Fruit fly (Drosophila melanogaster): ENCODE measurements around the gene Mnat9.

Gene Mnat9

DNA sequence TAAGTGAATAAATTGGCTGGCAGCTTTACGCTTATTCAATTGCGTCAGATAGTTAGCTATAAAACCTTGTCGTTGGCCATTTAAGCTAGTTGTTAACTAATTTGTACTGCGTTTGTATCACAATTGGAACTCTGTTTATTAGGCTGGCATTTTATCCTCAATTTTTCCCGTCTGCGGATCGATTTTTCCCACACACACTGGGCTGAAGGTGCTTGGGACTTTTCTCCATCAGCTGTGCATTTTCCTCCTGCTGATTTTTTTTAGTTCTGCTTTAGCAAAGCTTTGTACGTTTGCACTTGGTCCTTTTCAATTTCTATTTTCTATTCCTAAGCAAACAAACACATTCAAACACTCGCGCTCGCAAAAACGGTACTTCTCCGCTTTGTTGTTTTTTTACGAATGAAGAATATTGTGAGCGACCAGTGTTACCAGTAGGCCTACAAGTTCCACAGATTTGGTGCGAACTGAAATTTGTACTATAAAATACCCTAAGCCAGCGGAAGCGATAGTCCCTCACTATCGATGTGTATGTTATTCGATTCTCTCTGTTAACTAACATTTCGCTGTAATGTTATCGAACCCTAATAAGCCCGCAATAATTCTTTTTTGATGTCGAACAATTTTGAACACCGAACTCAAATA is 6.4 kb downstream of the Mnat9 start (continued):
- no peak for TF ChIP-seq klu (GFP tag; IDR thresholded peaks at IDR 0.05)
- TF ChIP-seq Atf3 (GFP tag; optimal IDR thresholded peaks at IDR 0.05), result no peak
- TF ChIP-seq twi (tag; optimal IDR thresholded peaks at IDR 0.05), result peak; percentile 7
- no peak for TF ChIP-seq slp2 (GFP tag; optimal IDR thresholded peaks at IDR 0.05)
- peak; percentile 31 for TF ChIP-seq CG10209 (GFP tag; optimal IDR thresholded peaks at IDR 0.05)
- TF ChIP-seq Sin3A (optimal IDR thresholded peaks at IDR 0.05), result peak; percentile 23
- TF ChIP-seq CG12659 (GFP tag; optimal IDR thresholded peaks at IDR 0.05), result peak; percentile 75
- TF ChIP-seq nerfin-2 (GFP tag; IDR thresholded peaks at IDR 0.05; ENCODE audit: partially characterized antibody), result no peak
- peak; percentile 47 for TF ChIP-seq CG6765 (GFP tag; optimal IDR thresholded peaks at IDR 0.05)
- TF ChIP-seq CG17829 (tag; optimal IDR thresholded peaks at IDR 0.05), result peak; percentile 84
- peak; percentile 22 for TF ChIP-seq dm (GFP tag; optimal IDR thresholded peaks at IDR 0.05)
- TF ChIP-seq CG32532 (GFP tag; IDR thresholded peaks at IDR 0.05), result no peak
- TF ChIP-seq abd-A (tag; optimal IDR thresholded peaks at IDR 0.05), result peak; percentile 45
- TF ChIP-seq pzg (GFP tag; optimal IDR thresholded peaks at IDR 0.05), result peak; percentile 98
- TF ChIP-seq CG9817 (tag; optimal IDR thresholded peaks at IDR 0.05), result peak; percentile 14
- TF ChIP-seq chm (GFP tag; IDR thresholded peaks at IDR 0.05), result no peak
- TF ChIP-seq wek (GFP tag; optimal IDR thresholded peaks at IDR 0.05), result peak; percentile 60
- TF ChIP-seq bigmax (GFP tag; optimal IDR thresholded peaks at IDR 0.05), result peak; percentile 52
- TF ChIP-seq CG4707 (GFP tag; optimal IDR thresholded peaks at IDR 0.05), result peak; percentile 46
- TF ChIP-seq CG8290 (GFP tag; optimal IDR thresholded peaks at IDR 0.05), result no peak
- peak in 1 of 2 experiments; percentile 75 for TF ChIP-seq CG8290 (tag; optimal IDR thresholded peaks at IDR 0.05)
- no peak for TF ChIP-seq CG10979 (tag; optimal IDR thresholded peaks at IDR 0.05)
- peak; percentile 31 to 40 for TF ChIP-seq dpn (GFP tag; optimal IDR thresholded peaks at IDR 0.05)
- TF ChIP-seq CG6854 (GFP tag; optimal IDR thresholded peaks at IDR 0.05), result peak; percentile 62
- TF ChIP-seq Stat92E (GFP tag; optimal IDR thresholded peaks at IDR 0.05), result peak in 1 of 3 experiments; percentile 48
- peak; percentile 36 for TF ChIP-seq Side (GFP tag; optimal IDR thresholded peaks at IDR 0.05)
- peak; percentile 5 for TF ChIP-seq CG15696 (tag; optimal IDR thresholded peaks at IDR 0.05)
- peak; percentile 41 for TF ChIP-seq sug (tag; optimal IDR thresholded peaks at IDR 0.05)
- TF ChIP-seq zfh2 (GFP tag; optimal IDR thresholded peaks at IDR 0.05), result peak; percentile 27
- TF ChIP-seq CG4328 (GFP tag; optimal IDR thresholded peaks at IDR 0.05), result peak; percentile 23
- peak; percentile 10 for TF ChIP-seq Atf-2 (GFP tag; optimal IDR thresholded peaks at IDR 0.05)
- no peak for TF ChIP-seq chinmo (GFP tag; IDR thresholded peaks at IDR 0.05; ENCODE audit: partially characterized antibody)
- TF ChIP-seq CG32767 (GFP tag; IDR thresholded peaks at IDR 0.05), result no peak
- TF ChIP-seq pum (GFP tag; optimal IDR thresholded peaks at IDR 0.05), result no peak
- TF ChIP-seq slou (GFP tag; optimal IDR thresholded peaks at IDR 0.05), result no peak
- no peak for TF ChIP-seq Max (GFP tag; optimal IDR thresholded peaks at IDR 0.05)

DNA sequence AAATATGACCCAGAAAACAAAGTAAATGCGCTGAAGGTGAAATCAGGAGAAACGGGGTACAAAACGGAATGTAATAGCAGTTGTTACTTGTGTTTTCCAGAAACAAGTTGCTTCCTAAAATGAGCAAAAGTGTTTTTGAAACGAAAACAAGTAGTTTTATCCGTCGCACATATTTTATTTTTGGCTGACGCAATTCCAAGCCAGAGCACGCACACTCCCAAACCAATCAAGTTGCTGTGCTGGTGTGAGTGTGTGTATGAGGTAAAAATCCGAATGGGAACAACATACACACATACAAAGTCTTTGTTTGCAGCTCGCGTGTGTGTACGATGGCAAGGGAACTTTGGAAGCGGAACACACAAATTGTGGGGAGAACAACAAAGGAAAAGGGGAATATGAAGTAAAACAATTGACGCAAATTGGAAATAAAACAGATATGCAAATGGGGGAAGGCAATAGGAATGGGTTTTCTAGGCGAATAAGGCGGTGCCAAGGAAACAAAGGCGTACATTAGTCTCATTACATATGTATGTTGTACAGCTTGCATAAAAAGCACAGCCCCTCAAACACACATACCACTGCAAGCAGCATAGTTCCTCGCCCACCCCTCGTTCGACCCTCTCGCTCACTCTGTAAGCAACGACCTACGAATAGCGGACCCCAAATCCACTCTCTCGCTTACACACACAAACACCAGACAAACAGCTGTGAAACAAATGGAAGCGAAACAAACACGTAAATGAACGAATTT is 7.3 kb downstream of the Mnat9 start:
- TF ChIP-seq CG7745 (tag; optimal IDR thresholded peaks at IDR 0.05), result no peak
- TF ChIP-seq Mrtf (GFP tag; IDR thresholded peaks at IDR 0.05), result no peak
- no peak for TF ChIP-seq gsb (GFP tag; IDR thresholded peaks at IDR 0.05)
- no peak for TF ChIP-seq CG11696 (GFP tag; IDR thresholded peaks at IDR 0.05)
- TF ChIP-seq ap (GFP tag; IDR thresholded peaks at IDR 0.05), result no peak
- TF ChIP-seq CG13775 (GFP tag; optimal IDR thresholded peaks at IDR 0.05), result no peak
- no peak for TF ChIP-seq corto (GFP tag; optimal IDR thresholded peaks at IDR 0.05)
- no peak for TF ChIP-seq MTF-1 (GFP tag; optimal IDR thresholded peaks at IDR 0.05; ENCODE audit: borderline replicate concordance)
- TF ChIP-seq vvl (GFP tag; IDR thresholded peaks at IDR 0.05), result no peak
- TF ChIP-seq CG2116 (GFP tag; optimal IDR thresholded peaks at IDR 0.05), result no peak
- TF ChIP-seq ab (GFP tag; optimal IDR thresholded peaks at IDR 0.05), result no peak
- TF ChIP-seq CG17612 (GFP tag; IDR thresholded peaks at IDR 0.05), result no peak
- TF ChIP-seq HHEX (GFP tag; optimal IDR thresholded peaks at IDR 0.05), result no peak
- TF ChIP-seq slbo (GFP tag; IDR thresholded peaks at IDR 0.05), result no peak
- no peak for TF ChIP-seq CG6272 (GFP tag; IDR thresholded peaks at IDR 0.05)

Measured in whole organism, embryonic.